Worm (Caenorhabditis elegans): Measurements from ENCODE around the gene T25C12.3.

ce11 chrX:11446535-11446934 is 53.3 kb downstream of the T25C12.3 start, which contains the start of gene igeg-2:
- TF ChIP-seq ama-1 (optimal IDR thresholded peaks at IDR 0.05) = no peak
- no peak for TF ChIP-seq flt-1 (GFP tag; IDR thresholded peaks at IDR 0.05)
- no peak for TF ChIP-seq B0310.2 (tag; optimal IDR thresholded peaks at IDR 0.05)
- no peak for TF ChIP-seq hmbx-1 (tag; optimal IDR thresholded peaks at IDR 0.05)
- no peak for TF ChIP-seq tbx-37 (GFP tag; conservative IDR thresholded peaks at IDR 0.05)
- TF ChIP-seq ets-7 (tag; optimal IDR thresholded peaks at IDR 0.05) = no peak

Data from whole organism, early embryonic.